Worm (Caenorhabditis elegans): ENCODE data around the gene ppm-1.A.
A peak's percentile ranks its signal among the peaks of the same experiment; 100 is the strongest.

The ppm-1.A gene

DNA sequence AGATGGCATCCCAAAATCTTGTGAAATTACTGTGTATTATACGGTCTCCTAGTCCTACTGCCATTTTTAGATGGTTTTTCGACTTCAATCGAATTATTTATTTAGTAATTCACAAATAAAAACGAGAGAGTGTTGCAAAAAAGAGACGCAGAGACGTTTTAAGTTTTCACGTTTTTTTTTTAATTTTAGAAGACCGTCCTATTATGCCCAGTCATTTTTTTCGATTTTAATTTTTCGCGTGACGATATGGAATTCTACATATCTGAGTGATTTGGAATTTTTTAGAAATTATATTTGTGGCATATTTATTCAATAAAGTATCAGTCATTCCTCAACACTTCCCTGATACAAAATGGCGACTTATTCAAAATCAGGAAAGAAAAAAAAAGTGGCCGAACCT, 39.5 kb downstream of the ppm-1.A start, which contains the start of gene C35A5.4:
TSS of gene C35A5.4 (plus strand) at position 301 of the 400 bp plus-strand sequence.
- no peak for TF ChIP-seq ztf-4 (tag; optimal IDR thresholded peaks at IDR 0.05)
- TF ChIP-seq fos-1 (tag; optimal IDR thresholded peaks at IDR 0.05), result no peak
- TF ChIP-seq nhr-67 (tag; optimal IDR thresholded peaks at IDR 0.05), result no peak
- TF ChIP-seq egl-5 (tag; optimal IDR thresholded peaks at IDR 0.05), result no peak
- TF ChIP-seq skn-1 (tag; optimal IDR thresholded peaks at IDR 0.05), result no peak
- TF ChIP-seq elt-2 (tag; optimal IDR thresholded peaks at IDR 0.05), result no peak
- TF ChIP-seq ceh-9 (tag; optimal IDR thresholded peaks at IDR 0.05), result no peak
- TF ChIP-seq eor-1 (tag; optimal IDR thresholded peaks at IDR 0.05), result no peak
- no peak for TF ChIP-seq lsy-12 (tag; optimal IDR thresholded peaks at IDR 0.05)
- TF ChIP-seq ceh-28 (tag; optimal IDR thresholded peaks at IDR 0.05), result no peak
- no peak for TF ChIP-seq nhr-25 (tag; optimal IDR thresholded peaks at IDR 0.05)
- no peak for TF ChIP-seq nfya-1 (tag; optimal IDR thresholded peaks at IDR 0.05; ENCODE audit: insufficient read depth)
- no peak for TF ChIP-seq aly-2 (tag; optimal IDR thresholded peaks at IDR 0.05)
- no peak for TF ChIP-seq mdl-1 (tag; optimal IDR thresholded peaks at IDR 0.05)
- no peak for TF ChIP-seq snpc-4 (tag; optimal IDR thresholded peaks at IDR 0.05)
- no peak for TF ChIP-seq tbx-2 (tag; optimal IDR thresholded peaks at IDR 0.05)
- no peak for TF ChIP-seq pqm-1 (tag; optimal IDR thresholded peaks at IDR 0.05)
- no peak for TF ChIP-seq unc-62 (GFP tag; optimal IDR thresholded peaks at IDR 0.05)

DNA sequence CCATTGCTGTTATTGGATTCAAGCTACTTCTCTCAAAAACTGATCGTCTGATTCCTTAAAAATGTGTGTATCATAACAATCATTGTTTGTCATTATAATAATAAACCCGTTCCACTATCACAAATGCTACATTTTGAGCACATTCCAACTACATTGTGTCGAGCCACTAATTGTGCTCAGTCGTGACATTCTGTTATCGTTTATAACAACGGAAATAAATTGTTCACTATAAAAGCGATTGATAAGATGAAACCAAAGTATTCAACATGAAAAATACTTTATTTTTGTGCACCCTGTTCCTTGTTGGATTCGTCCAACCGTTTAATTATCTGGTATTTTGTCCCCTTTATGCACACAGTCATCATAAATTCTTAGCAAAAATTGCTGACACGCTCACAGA, 43.0 kb downstream of the ppm-1.A start, which contains the start of gene ugt-33:
TSS of gene ugt-33 (plus strand) at position 260 of the 400 bp plus-strand sequence.
- TF ChIP-seq skn-1 (tag; optimal IDR thresholded peaks at IDR 0.05) (no peak), elt-2 (tag; optimal IDR thresholded peaks at IDR 0.05) (peak; percentile 76), pqm-1 (tag; optimal IDR thresholded peaks at IDR 0.05) (peak; percentile 83)

DNA sequence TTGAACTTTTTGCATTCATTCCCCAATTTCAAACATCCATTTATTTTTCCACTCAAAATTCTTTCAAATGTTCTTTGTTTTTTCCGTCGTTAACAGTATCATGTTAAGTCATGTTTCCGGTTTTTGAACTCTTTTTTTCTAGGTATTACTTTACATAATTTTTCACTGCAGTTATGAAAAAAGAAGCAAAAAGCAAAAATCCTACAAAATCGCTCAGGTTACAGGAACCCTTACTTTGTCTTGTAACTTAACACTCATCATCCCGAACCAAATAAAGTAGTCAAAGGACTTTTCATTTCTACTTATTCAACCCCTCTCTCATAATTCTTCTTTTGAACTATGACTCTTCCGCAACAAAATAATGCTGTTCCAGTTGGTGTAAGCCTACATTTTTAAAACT, 44.7 kb downstream of the ppm-1.A start, which contains the start of gene aqp-5:
TSS of gene aqp-5 (plus strand) at position 301 of the 400 bp plus-strand sequence.
- TF ChIP-seq nhr-28 (tag; optimal IDR thresholded peaks at IDR 0.05) (no peak), fkh-2 (tag; optimal IDR thresholded peaks at IDR 0.05) (no peak), unc-62 (GFP tag; optimal IDR thresholded peaks at IDR 0.05) (no peak), ZK546.5 (tag; optimal IDR thresholded peaks at IDR 0.05) (no peak), zag-1 (tag; optimal IDR thresholded peaks at IDR 0.05) (no peak), elt-2 (tag; optimal IDR thresholded peaks at IDR 0.05) (no peak), pha-4 (tag; optimal IDR thresholded peaks at IDR 0.05) (no peak), pqm-1 (tag; optimal IDR thresholded peaks at IDR 0.05) (no peak), nhr-11 (tag; optimal IDR thresholded peaks at IDR 0.05) (no peak), elt-3 (tag; optimal IDR thresholded peaks at IDR 0.05) (no peak), hmg-11 (tag; optimal IDR thresholded peaks at IDR 0.05) (no peak), tbx-2 (tag; optimal IDR thresholded peaks at IDR 0.05) (no peak), nhr-23 (tag; optimal IDR thresholded peaks at IDR 0.05) (no peak), lin-39 (tag; optimal IDR thresholded peaks at IDR 0.05) (no peak), ceh-28 (tag; optimal IDR thresholded peaks at IDR 0.05) (no peak)

DNA sequence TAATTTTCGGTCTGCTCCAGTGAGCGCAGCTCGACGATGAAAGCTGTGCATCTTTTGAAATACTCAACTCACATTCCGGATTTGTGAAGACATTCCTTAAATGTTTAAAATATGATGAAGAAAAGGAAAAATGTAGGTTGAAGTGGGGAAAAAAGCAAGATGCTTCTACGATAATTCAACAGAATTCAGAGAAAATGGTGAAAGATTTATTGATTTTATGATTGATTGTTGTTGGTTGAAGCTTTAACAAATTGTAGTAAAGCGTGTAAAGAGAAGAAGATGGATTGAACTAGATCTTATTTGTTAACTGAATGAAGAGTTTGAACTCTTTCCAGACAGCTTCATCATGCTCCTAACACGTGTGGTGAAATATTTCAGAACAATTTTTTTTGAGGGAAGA, 46.2 kb downstream of the ppm-1.A start, which contains the start of gene ncx-5:
TSS of gene ncx-5 (minus strand) at position 101 of the 400 bp plus-strand sequence.
- no peak for TF ChIP-seq skn-1 (tag; optimal IDR thresholded peaks at IDR 0.05)
- TF ChIP-seq mml-1 (tag; optimal IDR thresholded peaks at IDR 0.05), result no peak
- no peak for TF ChIP-seq lsy-12 (tag; optimal IDR thresholded peaks at IDR 0.05)
- no peak for TF ChIP-seq R02D3.7 (tag; optimal IDR thresholded peaks at IDR 0.05)
- TF ChIP-seq nhr-43 (tag; optimal IDR thresholded peaks at IDR 0.05; ENCODE audit: poor library complexity, severe bottlenecking), result no peak
- TF ChIP-seq zag-1 (tag; optimal IDR thresholded peaks at IDR 0.05), result no peak
- no peak for TF ChIP-seq nhr-23 (tag; optimal IDR thresholded peaks at IDR 0.05)
- TF ChIP-seq unc-62 (GFP tag; optimal IDR thresholded peaks at IDR 0.05), result no peak

DNA sequence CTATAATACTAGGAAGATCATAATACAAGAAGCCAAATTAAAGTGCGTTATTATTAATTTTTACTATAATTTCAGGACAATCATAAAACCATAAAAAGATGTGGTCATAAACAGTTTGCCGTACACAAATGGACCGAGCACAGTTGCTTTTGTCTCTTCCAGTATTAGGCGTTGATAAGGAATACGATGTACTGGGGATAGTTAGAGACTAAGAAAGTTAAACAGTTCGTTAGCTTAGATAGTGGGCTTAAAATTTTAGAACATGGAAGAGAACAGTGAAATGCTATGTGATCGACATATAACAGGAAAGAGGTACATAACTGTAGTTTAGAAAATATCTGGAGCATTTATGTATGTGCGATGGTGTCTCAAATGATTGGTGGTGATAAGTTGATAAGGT, 50.8 kb downstream of the ppm-1.A start:
- peak; percentile 59 for TF ChIP-seq pqm-1 (tag; optimal IDR thresholded peaks at IDR 0.05)
- TF ChIP-seq nhr-28 (tag; optimal IDR thresholded peaks at IDR 0.05), result no peak
- TF ChIP-seq elt-1 (tag; optimal IDR thresholded peaks at IDR 0.05), result no peak
- TF ChIP-seq ceh-82 (tag; optimal IDR thresholded peaks at IDR 0.05), result no peak
- TF ChIP-seq elt-2 (tag; optimal IDR thresholded peaks at IDR 0.05), result peak; percentile 73
- TF ChIP-seq nhr-67 (tag; optimal IDR thresholded peaks at IDR 0.05), result no peak
